Fruit fly (Drosophila melanogaster) whole organism, embryonic: Measurements from ENCODE around the gene CG33120.

Experiments used
- Adf1 ChIP-seq: fragments of 200-800 bp; sonication (Bioruptor generic); IDR thresholded peaks from 2 replicates; pipeline ENCODE4 v1.3.6; 2022; ENCODE audit warnings: missing biosample characterization, missing genetic modification characterization
- Antp ChIP-seq: fragments of 200-800 bp; sonication (Bioruptor generic); optimal IDR thresholded peaks from 3 replicates; lab custom pipeline; 2016; ENCODE audit warnings: missing biosample characterization, missing genetic modification characterization
- B-H2 ChIP-seq: fragments of 200-800 bp; sonication (Bioruptor generic); optimal IDR thresholded peaks from 2 replicates; lab custom pipeline; 2018; ENCODE audit warnings: missing biosample characterization, mild to moderate bottlenecking, missing genetic modification characterization
- CG12299 ChIP-seq: fragments of 200-800 bp; sonication (Bioruptor generic); optimal IDR thresholded peaks from 2 replicates; lab custom pipeline; 2018; ENCODE audit warnings: missing biosample characterization, mild to moderate bottlenecking, missing genetic modification characterization
- CG12769 ChIP-seq: fragments of 200-800 bp; sonication (Bioruptor generic); optimal IDR thresholded peaks from 2 replicates; lab custom pipeline; 2019; ENCODE audit warnings: missing biosample characterization, mild to moderate bottlenecking, missing genetic modification characterization, moderate library complexity
- CG14710 ChIP-seq: fragments of 200-800 bp; sonication (Bioruptor generic); optimal IDR thresholded peaks from 3 replicates; lab custom pipeline; 2019; ENCODE audit warnings: missing biosample characterization, mild to moderate bottlenecking, missing genetic modification characterization, moderate library complexity
- CG15269 ChIP-seq: fragments of 200-800 bp; sonication (Bioruptor generic); optimal IDR thresholded peaks from 2 replicates; lab custom pipeline; 2018; ENCODE audit warnings: missing biosample characterization, mild to moderate bottlenecking, missing genetic modification characterization, moderate library complexity
- CG15514 ChIP-seq: fragments of 200-800 bp; sonication (Bioruptor generic); optimal IDR thresholded peaks from 3 replicates; lab custom pipeline; 2017; ENCODE audit warnings: missing biosample characterization, missing genetic modification characterization, mild to moderate bottlenecking, moderate library complexity, missing genetic modification reagents
- CG15601 ChIP-seq: fragments of 200-800 bp; sonication (Bioruptor generic); optimal IDR thresholded peaks from 3 replicates; lab custom pipeline; 2019; ENCODE audit warnings: missing biosample characterization, mild to moderate bottlenecking, missing genetic modification characterization, moderate library complexity
- CG17912 ChIP-seq: fragments of 200-800 bp; sonication (Bioruptor generic); optimal IDR thresholded peaks from 2 replicates; lab custom pipeline; 2018; ENCODE audit warnings: missing biosample characterization, mild to moderate bottlenecking, missing genetic modification characterization
- CG2678 ChIP-seq: fragments of 200-800 bp; sonication (Bioruptor generic); optimal IDR thresholded peaks from 3 replicates; lab custom pipeline; 2019; ENCODE audit warnings: missing biosample characterization, mild to moderate bottlenecking, missing genetic modification characterization, moderate library complexity
- CG32772 ChIP-seq: fragments of 200-800 bp; sonication (Bioruptor generic); IDR thresholded peaks from 2 replicates; pipeline ENCODE4 v1.3.6; 2022; ENCODE audit warnings: missing biosample characterization, missing genetic modification characterization
- CG3407 ChIP-seq: fragments of 200-800 bp; sonication (Bioruptor generic); optimal IDR thresholded peaks from 2 replicates; lab custom pipeline; 2018; ENCODE audit warnings: missing biosample characterization, mild to moderate bottlenecking, missing genetic modification characterization
- CG4328 ChIP-seq: fragments of 200-800 bp; sonication (Bioruptor generic); optimal IDR thresholded peaks from 3 replicates; lab custom pipeline; 2017; ENCODE audit warnings: missing biosample characterization, missing genetic modification reagents, missing genetic modification characterization
- CG5180 ChIP-seq: fragments of 200-800 bp; sonication (Bioruptor generic); optimal IDR thresholded peaks from 3 replicates; lab custom pipeline; 2017; ENCODE audit warnings: missing biosample characterization, missing genetic modification characterization, mild to moderate bottlenecking, moderate library complexity, missing genetic modification reagents
- CG6683 ChIP-seq: fragments of 200-800 bp; sonication (Bioruptor generic); optimal IDR thresholded peaks from 2 replicates; lab custom pipeline; 2017; ENCODE audit warnings: missing biosample characterization, mild to moderate bottlenecking, missing genetic modification characterization, missing genetic modification reagents
- Camta ChIP-seq: fragments of 200-800 bp; sonication (Bioruptor generic); optimal IDR thresholded peaks from 2 replicates; lab custom pipeline; 2016; ENCODE audit warnings: missing biosample characterization, missing genetic modification characterization
- CkIIα-i1 ChIP-seq: fragments of 200-800 bp; sonication (Bioruptor generic); IDR thresholded peaks from 2 replicates; pipeline ENCODE4 v1.3.6; 2022; ENCODE audit warnings: missing biosample characterization, missing genetic modification characterization
- HLH3B ChIP-seq: fragments of 200-800 bp; sonication (Bioruptor generic); IDR thresholded peaks from 2 replicates; pipeline ENCODE4 v1.3.6; 2022; ENCODE audit warnings: missing biosample characterization, missing genetic modification characterization
- Hsf ChIP-seq: fragments of 200-800 bp; sonication (Bioruptor generic); optimal IDR thresholded peaks from 3 replicates; lab custom pipeline; 2016; ENCODE audit warnings: missing biosample characterization, missing genetic modification characterization
- Kr ChIP-seq: fragments of 200-800 bp; sonication (Bioruptor generic); optimal IDR thresholded peaks from 2 replicates; lab custom pipeline; 2017; ENCODE audit warnings: missing biosample characterization, mild to moderate bottlenecking, missing genetic modification characterization
- Med ChIP-seq: fragments of 200-800 bp; sonication (Bioruptor generic); peaks from one replicate; lab custom pipeline; 2016; ENCODE audit warnings: missing biosample characterization, missing genetic modification characterization, mild to moderate bottlenecking, inconsistent platforms, moderate library complexity
- NC2α ChIP-seq: fragments of 200-800 bp; sonication (Bioruptor generic); optimal IDR thresholded peaks from 2 replicates; lab custom pipeline; 2016; ENCODE audit warnings: missing biosample characterization, missing genetic modification characterization
- NfI ChIP-seq: fragments of 200-800 bp; sonication (Bioruptor generic); optimal IDR thresholded peaks from 3 replicates; lab custom pipeline; 2018; ENCODE audit warnings: missing biosample characterization, mild to moderate bottlenecking, missing genetic modification characterization, moderate library complexity
- Oli ChIP-seq: fragments of 200-800 bp; sonication (Bioruptor generic); optimal IDR thresholded peaks from 2 replicates; lab custom pipeline; 2018; ENCODE audit warnings: missing biosample characterization, mild to moderate bottlenecking, missing genetic modification characterization, moderate library complexity
- Opbp ChIP-seq: fragments of 200-800 bp; sonication (Bioruptor generic); IDR thresholded peaks from 3 replicates; pipeline ENCODE4 v1.3.6; 2022; ENCODE audit warnings: missing biosample characterization, missing genetic modification characterization; ENCODE audit not compliant: partially characterized antibody
- Six4 ChIP-seq: fragments of 200-800 bp; sonication (Bioruptor generic); optimal IDR thresholded peaks from 2 replicates; lab custom pipeline; 2016; ENCODE audit warnings: missing biosample characterization, missing genetic modification characterization
- al ChIP-seq: fragments of 200-800 bp; sonication (Bioruptor generic); IDR thresholded peaks from 2 replicates; pipeline ENCODE4 v1.3.6; 2022; ENCODE audit warnings: missing biosample characterization, missing genetic modification characterization
- ato ChIP-seq: fragments of 200-800 bp; sonication (Bioruptor generic); IDR thresholded peaks from 2 replicates; pipeline ENCODE4 v1.3.6; 2022; ENCODE audit warnings: missing biosample characterization, missing genetic modification characterization; ENCODE audit not compliant: partially characterized antibody
- ci ChIP-seq: fragments of 200-800 bp; sonication (Bioruptor generic); IDR thresholded peaks from 3 replicates; pipeline ENCODE4 v1.3.6; 2022; ENCODE audit warnings: missing biosample characterization, missing genetic modification characterization
- crol ChIP-seq: fragments of 200-800 bp; sonication (Bioruptor generic); IDR thresholded peaks from 2 replicates; pipeline ENCODE4 v1.3.6; 2022; ENCODE audit warnings: missing biosample characterization, missing genetic modification characterization
- exex ChIP-seq: fragments of 200-800 bp; sonication (Bioruptor generic); optimal IDR thresholded peaks from 4 replicates; lab custom pipeline; 2018; ENCODE audit warnings: missing biosample characterization, mild to moderate bottlenecking, missing genetic modification characterization, moderate library complexity
- hbn ChIP-seq: fragments of 200-800 bp; sonication (Bioruptor generic); IDR thresholded peaks from 2 replicates; pipeline ENCODE4 v1.3.6; 2022; ENCODE audit warnings: missing biosample characterization, missing genetic modification characterization; ENCODE audit not compliant: partially characterized antibody
- ind ChIP-seq: fragments of 200-800 bp; sonication (Bioruptor generic); optimal IDR thresholded peaks from 3 replicates; lab custom pipeline; 2016; ENCODE audit warnings: missing biosample characterization, missing genetic modification characterization
- ken ChIP-seq: fragments of 200-800 bp; sonication (Bioruptor generic); IDR thresholded peaks from 3 replicates; pipeline ENCODE4 v1.3.6; 2022; ENCODE audit warnings: missing biosample characterization, missing genetic modification characterization
- lov ChIP-seq, 2 experiments: fragments of 200-800 bp in 1 of 2; fragments of >200 bp in 1 of 2; sonication (Bioruptor generic) in 1 of 2; IDR thresholded peaks in 1 of 2; optimal IDR thresholded peaks in 1 of 2; 2 replicates in 1 of 2; 3 replicates in 1 of 2; pipeline versions ENCODE4 v1.3.6 to Lab custom; 2017 to 2022; ENCODE audit warnings: missing biosample characterization in 1 of 2, missing genetic modification characterization in 1 of 2
- nerfin-2 ChIP-seq: fragments of 200-800 bp; sonication (Bioruptor generic); IDR thresholded peaks from 2 replicates; pipeline ENCODE4 v1.3.6; 2022; ENCODE audit warnings: missing biosample characterization, missing genetic modification characterization; ENCODE audit not compliant: partially characterized antibody
- peb ChIP-seq: fragments of 200-800 bp; sonication (Bioruptor generic); IDR thresholded peaks from 2 replicates; pipeline ENCODE4 v1.3.6; 2022; ENCODE audit warnings: missing biosample characterization, missing genetic modification characterization
- prd ChIP-seq, 3 experiments: fragments of >200 bp in 2 of 3; fragments of 200-800 bp in 1 of 3; sonication (Bioruptor generic) in 1 of 3; optimal IDR thresholded peaks in 2 of 3; IDR thresholded peaks in 1 of 3; 2 replicates in 2 of 3; 3 replicates in 1 of 3; pipeline versions ENCODE4 v1.3.6 to Lab custom; 2017 to 2022; ENCODE audit warnings: missing biosample characterization in 1 of 3, missing genetic modification characterization in 1 of 3
- ro ChIP-seq: fragments of 200-800 bp; sonication (Bioruptor generic); IDR thresholded peaks from 2 replicates; pipeline ENCODE4 v1.3.6; 2022; ENCODE audit warnings: missing biosample characterization, missing genetic modification characterization
- schlank ChIP-seq: fragments of 200-800 bp; sonication (Bioruptor generic); optimal IDR thresholded peaks from 2 replicates; lab custom pipeline; 2018; ENCODE audit warnings: missing biosample characterization, mild to moderate bottlenecking, missing genetic modification characterization
- sd ChIP-seq: fragments of 200-800 bp; sonication (Bioruptor generic); optimal IDR thresholded peaks from 3 replicates; lab custom pipeline; 2018; ENCODE audit warnings: missing biosample characterization, mild to moderate bottlenecking, missing genetic modification characterization, moderate library complexity
- sens ChIP-seq: fragments of 200-800 bp; sonication (Bioruptor generic); peaks from one replicate; lab custom pipeline; 2016; ENCODE audit warnings: missing biosample characterization, missing genetic modification characterization
- sim ChIP-seq: fragments of 200-800 bp; sonication (Bioruptor generic); IDR thresholded peaks from 2 replicates; pipeline ENCODE4 v1.3.6; 2022; ENCODE audit warnings: missing biosample characterization, missing genetic modification characterization
- tgo ChIP-seq: fragments of 200-800 bp; sonication (Bioruptor generic); IDR thresholded peaks from 3 replicates; pipeline ENCODE4 v1.3.6; 2022; ENCODE audit warnings: missing biosample characterization, missing genetic modification characterization
- tup ChIP-seq: fragments of 200-800 bp; sonication (Bioruptor generic); optimal IDR thresholded peaks from 2 replicates; lab custom pipeline; 2016; ENCODE audit warnings: missing biosample characterization, mild to moderate bottlenecking, missing genetic modification characterization, moderate library complexity
- twi ChIP-seq: fragments of 200-800 bp; optimal IDR thresholded peaks from 2 replicates; lab custom pipeline; 2019; ENCODE audit warnings: missing biosample characterization, mild to moderate bottlenecking, missing genetic modification characterization, moderate library complexity
- tx ChIP-seq: fragments of 200-800 bp; sonication (Bioruptor generic); optimal IDR thresholded peaks from 2 replicates; lab custom pipeline; 2016; ENCODE audit warnings: missing biosample characterization, missing genetic modification characterization

CG33120 gene

dm6 chr2L:18844479-18844878, at the start of gene CG33120:
Gene CG33120, minus strand, starts transcription at chr2L:18844579.
- TF ChIP-seq sens (GFP tag; lab: Kevin White, UChicago) (peak; percentile 37), peb (no peak)

- TF ChIP-seq ato (GFP tag; lab: Robert Waterston, UW) (no peak), CG17912 (GFP tag; lab: Kevin White, UChicago) (no peak), Opbp (GFP tag; lab: Robert Waterston, UW) (no peak), Antp (GFP tag; lab: Kevin White, UChicago) (peak; percentile 58), tx (peak; percentile 64), CG15269 (peak; percentile 46), tgo (GFP tag; lab: Robert Waterston, UW) (peak; percentile 58; the same call in 2 of the 3 replicates), prd (optimal IDR thresholded peaks at IDR 0.05; lab: Kevin White, UChicago) (no peak), prd (GFP tag; IDR thresholded peaks at IDR 0.05; lab: Robert Waterston, UW) (peak; percentile 94), tup (GFP tag; lab: Kevin White, UChicago) (peak; percentile 90), Adf1 (GFP tag; lab: Robert Waterston, UW) (no peak), Six4 (GFP tag; lab: Kevin White, UChicago) (peak; percentile 62), ind (peak; percentile 61), ro (GFP tag; lab: Robert Waterston, UW) (peak; percentile 24; the same call in 1 of the 2 replicates), CG14710 (tag; lab: Kevin White, UChicago) (peak; percentile 88), CG15601 (tag; lab: Kevin White, UChicago) (peak; percentile 79), NfI (GFP tag; lab: Kevin White, UChicago) (peak; percentile 62), CG3407 (peak; percentile 65), Camta (GFP tag; lab: Kevin White, UChicago) (peak; percentile 77), CG15514 (no peak), Kr (GFP tag; lab: Kevin White, UChicago) (peak; percentile 43), Hsf (peak; percentile 84), nerfin-2 (GFP tag; lab: Robert Waterston, UW) (no peak), CG4328 (no peak), Med (peak; percentile 93), Oli (tag; lab: Kevin White, UChicago) (peak; percentile 71), al (GFP tag; lab: Robert Waterston, UW) (no peak), CG5180 (peak; percentile 30), NC2α (peak; percentile 70), CG6683 (GFP tag; lab: Kevin White, UChicago) (no peak), CkIIα-i1 (GFP tag; lab: Robert Waterston, UW) (no peak), hbn (no peak), CG12769 (tag; lab: Kevin White, UChicago) (peak; percentile 45), CG12299 (tag; lab: Kevin White, UChicago) (peak; percentile 2), exex (tag; lab: Kevin White, UChicago) (no peak), CG32772 (GFP tag; lab: Robert Waterston, UW) (peak; percentile 65), sd (no peak), ci (GFP tag; lab: Robert Waterston, UW) (peak; percentile 87), sim (GFP tag; lab: Robert Waterston, UW) (peak; percentile 82), HLH3B (GFP tag; lab: Robert Waterston, UW) (peak; percentile 67), lov (optimal IDR thresholded peaks at IDR 0.05; lab: Kevin White, UChicago) (no peak), lov (GFP tag; IDR thresholded peaks at IDR 0.05; lab: Robert Waterston, UW) (peak; percentile 92), ken (GFP tag; lab: Robert Waterston, UW) (peak; percentile 69), CG2678 (tag; lab: Kevin White, UChicago) (peak; percentile 71), crol (GFP tag; lab: Robert Waterston, UW) (no peak), B-H2 (GFP tag; lab: Kevin White, UChicago) (no peak), twi (peak; percentile 67), schlank (no peak)
Observed at dm6 chr2L:18890087-18890486, 45.7 kb upstream of the CG33120 start.
